Worm (Caenorhabditis elegans): ENCODE measurements around the gene srab-16.

Gene srab-16

ce11 chrV:752679-753333 lies 29.7 kb upstream of the srab-16 start, which contains the start of the genes str-262 and srp-1:
Gene str-262 (minus strand): TSS chrV:752779.
Gene srp-1 (plus strand): TSS chrV:753283.
- no peak for TF ChIP-seq zip-5 (tag; optimal IDR thresholded peaks at IDR 0.05)
- no peak for TF ChIP-seq sox-4 (tag; optimal IDR thresholded peaks at IDR 0.05)
- TF ChIP-seq T23F11.4 (GFP tag; optimal IDR thresholded peaks at IDR 0.05) = no peak
- no peak for TF ChIP-seq ceh-48 (tag; optimal IDR thresholded peaks at IDR 0.05)
- TF ChIP-seq ceh-18 (tag; optimal IDR thresholded peaks at IDR 0.05) = no peak
- no peak for TF ChIP-seq F13H6.1 (tag; optimal IDR thresholded peaks at IDR 0.05)
- TF ChIP-seq pha-2 (tag; optimal IDR thresholded peaks at IDR 0.05) = no peak
- TF ChIP-seq ets-4 (tag; optimal IDR thresholded peaks at IDR 0.05) = no peak
- no peak for TF ChIP-seq dve-1 (tag; optimal IDR thresholded peaks at IDR 0.05)
- no peak for TF ChIP-seq dmd-4 (tag; optimal IDR thresholded peaks at IDR 0.05; ENCODE audit: borderline replicate concordance)
- no peak for TF ChIP-seq ref-2 (tag; optimal IDR thresholded peaks at IDR 0.05)
- no peak for TF ChIP-seq hlh-30 (tag; optimal IDR thresholded peaks at IDR 0.05; ENCODE audit: insufficient read depth)
- TF ChIP-seq pax-1 (tag; optimal IDR thresholded peaks at IDR 0.05) = no peak
- TF ChIP-seq gmeb-2 (tag; optimal IDR thresholded peaks at IDR 0.05) = no peak
- no peak for TF ChIP-seq ama-1 (optimal IDR thresholded peaks at IDR 0.05)
- TF ChIP-seq C08G9.2 (tag; optimal IDR thresholded peaks at IDR 0.05) = no peak
- TF ChIP-seq eyg-1 (tag; optimal IDR thresholded peaks at IDR 0.05) = no peak
- TF ChIP-seq rnt-1 (tag; optimal IDR thresholded peaks at IDR 0.05) = no peak
- no peak for TF ChIP-seq ceh-6 (GFP tag; optimal IDR thresholded peaks at IDR 0.05)
- no peak for TF ChIP-seq unc-55 (GFP tag; optimal IDR thresholded peaks at IDR 0.05)

- TF ChIP-seq nhr-11 (tag; optimal IDR thresholded peaks at IDR 0.05) (no peak), K09A11.1 (tag; optimal IDR thresholded peaks at IDR 0.05; ENCODE audit: insufficient read depth) (no peak), hlh-30 (tag; optimal IDR thresholded peaks at IDR 0.05; ENCODE audit: insufficient read depth) (no peak), ceh-34 (tag; optimal IDR thresholded peaks at IDR 0.05) (no peak), rnt-1 (tag; optimal IDR thresholded peaks at IDR 0.05) (no peak), ets-4 (tag; optimal IDR thresholded peaks at IDR 0.05) (no peak), eyg-1 (tag; optimal IDR thresholded peaks at IDR 0.05) (no peak)
These were observed 26.4 kb upstream of the srab-16 start, which contains the start of gene str-20 for ce11 chrV:756169-756568. Gene str-20 (plus strand): TSS chrV:756469.

- no peak for TF ChIP-seq ceh-30 (tag; optimal IDR thresholded peaks at IDR 0.05)
- TF ChIP-seq syd-9 (tag; optimal IDR thresholded peaks at IDR 0.05) = no peak
- TF ChIP-seq ceh-6 (GFP tag; optimal IDR thresholded peaks at IDR 0.05) = no peak
- no peak for TF ChIP-seq elt-2 (tag; optimal IDR thresholded peaks at IDR 0.05)
- no peak for TF ChIP-seq fkh-10 (GFP tag; optimal IDR thresholded peaks at IDR 0.05)
- no peak for TF ChIP-seq nfya-1 (tag; optimal IDR thresholded peaks at IDR 0.05)
- no peak for TF ChIP-seq madf-2 (tag; optimal IDR thresholded peaks at IDR 0.05)
- TF ChIP-seq hlh-15 (tag; optimal IDR thresholded peaks at IDR 0.05) = no peak
- TF ChIP-seq hlh-8 (tag; optimal IDR thresholded peaks at IDR 0.05) = no peak
- no peak for TF ChIP-seq zip-5 (tag; optimal IDR thresholded peaks at IDR 0.05)
- TF ChIP-seq ama-1 (optimal IDR thresholded peaks at IDR 0.05) = no peak
- TF ChIP-seq K02D7.2 (tag; optimal IDR thresholded peaks at IDR 0.05) = no peak
- TF ChIP-seq ref-2 (tag; optimal IDR thresholded peaks at IDR 0.05) = no peak
- no peak for TF ChIP-seq ceh-24 (tag; optimal IDR thresholded peaks at IDR 0.05)
- no peak for TF ChIP-seq pag-3 (tag; optimal IDR thresholded peaks at IDR 0.05; ENCODE audit: borderline replicate concordance)
These were observed 21.3 kb upstream of the srab-16 start, which contains the start of gene C05E4.15 for ce11 chrV:761235-761634. Gene C05E4.15 (minus strand): TSS chrV:761335.

ce11 chrV:761882-762281 lies 20.6 kb upstream of the srab-16 start, which contains the start of gene C05E4.12:
Gene C05E4.12 (minus strand): TSS chrV:761982.
- no peak for TF ChIP-seq tbx-7 (tag; optimal IDR thresholded peaks at IDR 0.05)
- no peak for TF ChIP-seq unc-86 (tag; optimal IDR thresholded peaks at IDR 0.05)
- TF ChIP-seq eyg-1 (tag; optimal IDR thresholded peaks at IDR 0.05) = no peak
- no peak for TF ChIP-seq unc-55 (GFP tag; optimal IDR thresholded peaks at IDR 0.05)
- TF ChIP-seq pax-1 (tag; optimal IDR thresholded peaks at IDR 0.05) = no peak
- no peak for TF ChIP-seq madf-2 (tag; optimal IDR thresholded peaks at IDR 0.05)
- TF ChIP-seq gmeb-2 (tag; optimal IDR thresholded peaks at IDR 0.05) = no peak
- TF ChIP-seq ceh-48 (tag; optimal IDR thresholded peaks at IDR 0.05) = no peak
- TF ChIP-seq hlh-30 (tag; optimal IDR thresholded peaks at IDR 0.05; ENCODE audit: insufficient read depth) = no peak
- TF ChIP-seq ceh-45 (GFP tag; IDR thresholded peaks at IDR 0.05) = no peak
- TF ChIP-seq C38D4.7 (GFP tag; optimal IDR thresholded peaks at IDR 0.05) = no peak

Measured in whole organism, late embryonic.